Fruit fly (Drosophila melanogaster): ENCODE data around the gene CG14285.
A peak's percentile ranks its signal among the peaks of the same experiment; 100 is the strongest.

The CG14285 gene

DNA sequence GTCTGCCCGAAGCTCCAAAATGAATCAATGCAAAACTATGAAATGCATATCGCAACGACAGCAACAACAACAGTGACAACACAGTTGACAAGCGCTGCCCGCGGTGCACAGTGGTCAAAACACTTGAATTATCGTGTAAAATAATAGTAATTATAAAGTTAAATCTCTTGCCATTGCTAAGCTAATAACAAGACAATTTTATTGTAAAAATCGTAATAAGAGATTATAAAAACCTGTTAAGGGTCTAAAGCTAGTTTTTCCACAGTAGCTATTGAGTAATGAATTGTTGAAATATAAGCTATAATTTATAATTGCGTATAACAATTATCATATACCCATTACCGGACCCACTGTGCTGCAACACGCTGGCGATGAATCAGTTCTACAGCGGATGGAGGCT lies 48.1 kb downstream of the CG14285 start (continued):
- TF ChIP-seq rib (GFP tag; IDR thresholded peaks at IDR 0.05) (no peak), CG7357 (GFP tag; IDR thresholded peaks at IDR 0.05) (no peak), da (GFP tag; optimal IDR thresholded peaks at IDR 0.05) (no peak), Abd-B (GFP tag; optimal IDR thresholded peaks at IDR 0.05) (peak; percentile 35), CG3995 (GFP tag; optimal IDR thresholded peaks at IDR 0.05) (no peak), tup (GFP tag; optimal IDR thresholded peaks at IDR 0.05) (no peak), repo (GFP tag; optimal IDR thresholded peaks at IDR 0.05) (no peak), ken (GFP tag; IDR thresholded peaks at IDR 0.05) (peak; percentile 40; the same call in 1 of the 3 replicates), eyg (GFP tag; optimal IDR thresholded peaks at IDR 0.05) (no peak), Trl (optimal IDR thresholded peaks at IDR 0.05) (no peak), Trl (GFP tag; optimal IDR thresholded peaks at IDR 0.05) (peak; percentile 8), HmgD (GFP tag; optimal IDR thresholded peaks at IDR 0.05) (no peak), sisA (GFP tag; IDR thresholded peaks at IDR 0.05) (peak; percentile 31; the same call in 1 of the 2 replicates), dati (GFP tag; IDR thresholded peaks at IDR 0.05) (no peak), ash1 (GFP tag; optimal IDR thresholded peaks at IDR 0.05) (no peak), CG12155 (GFP tag; optimal IDR thresholded peaks at IDR 0.05) (no peak), CG31365 (tag; optimal IDR thresholded peaks at IDR 0.05) (no peak), CG18011 (GFP tag; optimal IDR thresholded peaks at IDR 0.05) (no peak), CG8924 (tag; optimal IDR thresholded peaks at IDR 0.05) (peak; percentile 52), gcm2 (GFP tag; optimal IDR thresholded peaks at IDR 0.05) (no peak), Dp (GFP tag; optimal IDR thresholded peaks at IDR 0.05) (no peak), CG1792 (GFP tag; optimal IDR thresholded peaks at IDR 0.05) (no peak), aop (GFP tag; IDR thresholded peaks at IDR 0.05) (no peak), CG31224 (GFP tag; IDR thresholded peaks at IDR 0.05) (no peak), Xrp1 (GFP tag; IDR thresholded peaks at IDR 0.05) (peak; percentile 86), CG7928 (GFP tag; optimal IDR thresholded peaks at IDR 0.05) (no peak), Hand (GFP tag; optimal IDR thresholded peaks at IDR 0.05) (no peak), CG7271 (tag; optimal IDR thresholded peaks at IDR 0.05) (peak; percentile 23), phol (tag; optimal IDR thresholded peaks at IDR 0.05) (peak; percentile 80), dmrt99B (tag; optimal IDR thresholded peaks at IDR 0.05) (peak; percentile 77), CG11695 (GFP tag; IDR thresholded peaks at IDR 0.05) (peak; percentile 64; the same call in 2 of the 3 replicates), CG11560 (tag; IDR thresholded peaks at IDR 0.05) (no peak), CG6175 (GFP tag; IDR thresholded peaks at IDR 0.05) (no peak), al (GFP tag; IDR thresholded peaks at IDR 0.05) (no peak), lab (GFP tag; optimal IDR thresholded peaks at IDR 0.05) (peak; percentile 26), sd (tag; optimal IDR thresholded peaks at IDR 0.05) (no peak), CG6254 (GFP tag; optimal IDR thresholded peaks at IDR 0.05) (peak; percentile 70), Sry-δ (GFP tag; optimal IDR thresholded peaks at IDR 0.05) (no peak), Ets65A (GFP tag) (peak; percentile 33), Dfd (GFP tag; optimal IDR thresholded peaks at IDR 0.05) (no peak), az2 (GFP tag; optimal IDR thresholded peaks at IDR 0.05) (peak; percentile 46), tap (tag; optimal IDR thresholded peaks at IDR 0.05) (peak; percentile 70), stwl (tag; optimal IDR thresholded peaks at IDR 0.05) (no peak), cwo (GFP tag; optimal IDR thresholded peaks at IDR 0.05) (no peak), zen2 (GFP tag; IDR thresholded peaks at IDR 0.05; ENCODE audit: partially characterized antibody) (no peak), fu2 (GFP tag; optimal IDR thresholded peaks at IDR 0.05) (no peak), Side (GFP tag; optimal IDR thresholded peaks at IDR 0.05) (no peak), Sox102F (GFP tag; optimal IDR thresholded peaks at IDR 0.05) (peak; percentile 80), CG17829 (tag; optimal IDR thresholded peaks at IDR 0.05) (peak; percentile 75), CG17385 (GFP tag; optimal IDR thresholded peaks at IDR 0.05) (peak; percentile 39), BEAF-32 (GFP tag; optimal IDR thresholded peaks at IDR 0.05) (no peak), CG18476 (GFP tag; optimal IDR thresholded peaks at IDR 0.05) (peak; percentile 50)

All from whole organism, embryonic.